Fruit fly (Drosophila melanogaster) whole organism, embryonic: ENCODE data around the gene CG45428.

Experiments used
- Asciz ChIP-seq: fragments of 200-800 bp; sonication (Bioruptor generic); optimal IDR thresholded peaks from 2 replicates; lab custom pipeline; 2017; ENCODE audit warnings: missing biosample characterization, mild to moderate bottlenecking, missing genetic modification characterization, missing genetic modification reagents
- BEAF-32 ChIP-seq: fragments of 200-800 bp; sonication (Bioruptor generic); optimal IDR thresholded peaks from 3 replicates; lab custom pipeline; 2017; ENCODE audit warnings: missing biosample characterization, missing genetic modification characterization, mild to moderate bottlenecking, moderate library complexity, missing genetic modification reagents
- CG10431 ChIP-seq: fragments of 200-800 bp; sonication (Bioruptor generic); optimal IDR thresholded peaks from 3 replicates; lab custom pipeline; 2018; ENCODE audit warnings: missing biosample characterization, mild to moderate bottlenecking, missing genetic modification characterization
- CG12299 ChIP-seq: fragments of 200-800 bp; sonication (Bioruptor generic); optimal IDR thresholded peaks from 2 replicates; lab custom pipeline; 2018; ENCODE audit warnings: missing biosample characterization, mild to moderate bottlenecking, missing genetic modification characterization
- CG1233 ChIP-seq: fragments of 200-800 bp; sonication (Bioruptor generic); optimal IDR thresholded peaks from 4 replicates; lab custom pipeline; 2018; ENCODE audit warnings: missing biosample characterization, mild to moderate bottlenecking, missing genetic modification characterization
- CG15479 ChIP-seq: fragments of 200-800 bp; sonication (Bioruptor generic); optimal IDR thresholded peaks from 3 replicates; lab custom pipeline; 2019; ENCODE audit warnings: missing biosample characterization, mild to moderate bottlenecking, missing genetic modification characterization, moderate library complexity
- CG15696 ChIP-seq: fragments of 200-800 bp; sonication (Bioruptor generic); optimal IDR thresholded peaks from 2 replicates; lab custom pipeline; 2019; ENCODE audit warnings: missing biosample characterization, mild to moderate bottlenecking, missing genetic modification characterization, moderate library complexity
- CG1647 ChIP-seq: fragments of 200-800 bp; sonication (Bioruptor generic); optimal IDR thresholded peaks from 3 replicates; lab custom pipeline; 2016; ENCODE audit warnings: missing biosample characterization, missing genetic modification characterization
- CG16779 ChIP-seq: fragments of 200-800 bp; sonication (Bioruptor generic); IDR thresholded peaks from 2 replicates; pipeline ENCODE4 v1.3.6; 2022; ENCODE audit warnings: missing biosample characterization, missing genetic modification characterization
- CG31388 ChIP-seq: fragments of 200-800 bp; sonication (Bioruptor generic); optimal IDR thresholded peaks from 2 replicates; lab custom pipeline; 2016; ENCODE audit warnings: missing biosample characterization, missing genetic modification characterization
- CG4707 ChIP-seq: fragments of 200-800 bp; sonication (Bioruptor generic); optimal IDR thresholded peaks from 2 replicates; lab custom pipeline; 2018; ENCODE audit warnings: missing biosample characterization, mild to moderate bottlenecking, missing genetic modification characterization, moderate library complexity
- CG4854 ChIP-seq: fragments of 200-800 bp; sonication (Bioruptor generic); optimal IDR thresholded peaks from 2 replicates; lab custom pipeline; 2016; ENCODE audit warnings: missing biosample characterization, missing genetic modification characterization, inconsistent platforms
- CG5245 ChIP-seq: fragments of 200-800 bp; sonication (Bioruptor generic); optimal IDR thresholded peaks from 3 replicates; lab custom pipeline; 2016; ENCODE audit warnings: missing biosample characterization, missing genetic modification characterization
- CG6654 ChIP-seq: fragments of 200-800 bp; sonication (Bioruptor generic); optimal IDR thresholded peaks from 2 replicates; lab custom pipeline; 2017; ENCODE audit warnings: missing biosample characterization, mild to moderate bottlenecking, missing genetic modification characterization
- CG7372 ChIP-seq: fragments of 200-800 bp; sonication (Bioruptor generic); IDR thresholded peaks from 2 replicates; pipeline ENCODE4 v1.3.6; 2022; ENCODE audit warnings: missing biosample characterization, missing genetic modification characterization
- CG8359 ChIP-seq: fragments of 200-800 bp; sonication (Bioruptor generic); optimal IDR thresholded peaks from 2 replicates; lab custom pipeline; 2017; ENCODE audit warnings: missing biosample characterization, mild to moderate bottlenecking, missing genetic modification characterization, borderline replicate concordance
- CG9437 ChIP-seq: fragments of 200-800 bp; sonication (Bioruptor generic); optimal IDR thresholded peaks from 2 replicates; lab custom pipeline; 2018; ENCODE audit warnings: missing biosample characterization, mild to moderate bottlenecking, missing genetic modification characterization
- CG9609 ChIP-seq: fragments of 200-800 bp; sonication (Bioruptor generic); optimal IDR thresholded peaks from 3 replicates; lab custom pipeline; 2016; ENCODE audit warnings: missing biosample characterization, missing genetic modification characterization
- CG9727 ChIP-seq: fragments of 200-800 bp; sonication (Bioruptor generic); optimal IDR thresholded peaks from 3 replicates; lab custom pipeline; 2017; ENCODE audit warnings: missing biosample characterization, mild to moderate bottlenecking, missing genetic modification characterization
- CG9876 ChIP-seq: fragments of 200-800 bp; sonication (Bioruptor generic); optimal IDR thresholded peaks from 2 replicates; lab custom pipeline; 2016; ENCODE audit warnings: missing biosample characterization, missing genetic modification characterization
- Camta ChIP-seq: fragments of 200-800 bp; sonication (Bioruptor generic); optimal IDR thresholded peaks from 2 replicates; lab custom pipeline; 2016; ENCODE audit warnings: missing biosample characterization, missing genetic modification characterization
- CkIIα-i1 ChIP-seq: fragments of 200-800 bp; sonication (Bioruptor generic); IDR thresholded peaks from 2 replicates; pipeline ENCODE4 v1.3.6; 2022; ENCODE audit warnings: missing biosample characterization, missing genetic modification characterization
- Dbx ChIP-seq: fragments of 200-800 bp; sonication (Bioruptor generic); IDR thresholded peaks from 3 replicates; pipeline ENCODE4 v1.3.6; 2022; ENCODE audit warnings: missing biosample characterization, missing genetic modification characterization
- Dip2 ChIP-seq: fragments of 200-800 bp; sonication (Bioruptor generic); IDR thresholded peaks from 2 replicates; pipeline ENCODE4 v1.3.6; 2022; ENCODE audit warnings: missing biosample characterization, missing genetic modification characterization
- Eip74EF ChIP-seq, 2 experiments: fragments of 200-800 bp in 1 of 2; fragments of >200 bp in 1 of 2; sonication (Bioruptor generic) in 1 of 2; optimal IDR thresholded peaks; 2 replicates each; lab custom pipeline; 2017 to 2019; ENCODE audit warnings: missing biosample characterization in 2 of 2, missing genetic modification characterization in 2 of 2, mild to moderate bottlenecking in 1 of 2, moderate library complexity in 1 of 2
- HHEX ChIP-seq: fragments of 200-800 bp; sonication (Bioruptor generic); optimal IDR thresholded peaks from 3 replicates; lab custom pipeline; 2017; ENCODE audit warnings: missing biosample characterization, mild to moderate bottlenecking, missing genetic modification characterization, missing genetic modification reagents
- HLH54F ChIP-seq: fragments of 200-800 bp; sonication (Bioruptor generic); optimal IDR thresholded peaks from 3 replicates; lab custom pipeline; 2016; ENCODE audit warnings: missing biosample characterization, missing genetic modification characterization
- Jarid2 ChIP-seq: fragments of 200-800 bp; sonication (Bioruptor generic); optimal IDR thresholded peaks from 3 replicates; lab custom pipeline; 2017; ENCODE audit warnings: mild to moderate bottlenecking, missing biosample characterization, missing genetic modification reagents, missing genetic modification characterization
- Lhr ChIP-seq: fragments of 200-800 bp; sonication (Bioruptor generic); optimal IDR thresholded peaks from 3 replicates; lab custom pipeline; 2017; ENCODE audit warnings: mild to moderate bottlenecking, missing biosample characterization, missing genetic modification reagents, missing genetic modification characterization
- NC2β ChIP-seq: fragments of 200-800 bp; sonication (Bioruptor generic); optimal IDR thresholded peaks from 2 replicates; lab custom pipeline; 2016; ENCODE audit warnings: missing biosample characterization, missing genetic modification characterization
- Nf-YA ChIP-seq: fragments of 200-800 bp; sonication (Bioruptor generic); IDR thresholded peaks from 2 replicates; pipeline ENCODE4 v1.3.6; 2022; ENCODE audit warnings: missing biosample characterization, missing genetic modification characterization
- Nf-YB ChIP-seq: fragments of 200-800 bp; sonication (Bioruptor generic); optimal IDR thresholded peaks from 3 replicates; lab custom pipeline; 2019; ENCODE audit warnings: missing biosample characterization, mild to moderate bottlenecking, missing genetic modification characterization, moderate library complexity
- Nf-YC ChIP-seq: fragments of 200-800 bp; optimal IDR thresholded peaks from 3 replicates; lab custom pipeline; 2019; ENCODE audit warnings: missing biosample characterization, mild to moderate bottlenecking, missing genetic modification characterization, moderate library complexity
- Pdp1 ChIP-seq, 2 experiments: fragments of 200-800 bp; sonication (Bioruptor generic); optimal IDR thresholded peaks; 3 replicates each; lab custom pipeline; 2016; ENCODE audit warnings: missing biosample characterization in 2 of 2, missing genetic modification characterization in 2 of 2, mild to moderate bottlenecking in 1 of 2, moderate library complexity in 1 of 2
- Spps ChIP-seq: fragments of 200-800 bp; sonication (Bioruptor generic); optimal IDR thresholded peaks from 2 replicates; lab custom pipeline; 2018; ENCODE audit warnings: missing biosample characterization, mild to moderate bottlenecking, missing genetic modification characterization
- Taf1 ChIP-seq: fragments of 200-800 bp; sonication (Bioruptor generic); IDR thresholded peaks from 2 replicates; pipeline ENCODE4 v1.3.6; 2022; ENCODE audit warnings: missing biosample characterization, missing genetic modification characterization
- Xbp1 ChIP-seq: fragments of 200-800 bp; sonication (Bioruptor generic); optimal IDR thresholded peaks from 3 replicates; lab custom pipeline; 2016; ENCODE audit warnings: missing biosample characterization, mild to moderate bottlenecking, missing genetic modification characterization
- YL-1 ChIP-seq: fragments of 200-800 bp; sonication (Bioruptor generic); optimal IDR thresholded peaks from 3 replicates; lab custom pipeline; 2017; ENCODE audit warnings: missing biosample characterization, mild to moderate bottlenecking, missing genetic modification characterization
- bigmax ChIP-seq: fragments of 200-800 bp; sonication (Bioruptor generic); optimal IDR thresholded peaks from 2 replicates; lab custom pipeline; 2018; ENCODE audit warnings: missing biosample characterization, mild to moderate bottlenecking, missing genetic modification characterization
- crc ChIP-seq: fragments of 200-800 bp; sonication (Bioruptor generic); optimal IDR thresholded peaks from 2 replicates; lab custom pipeline; 2016; ENCODE audit warnings: missing biosample characterization, missing genetic modification characterization
- dmrt99B ChIP-seq: fragments of 200-800 bp; sonication (Bioruptor generic); optimal IDR thresholded peaks from 2 replicates; lab custom pipeline; 2018; ENCODE audit warnings: missing biosample characterization, mild to moderate bottlenecking, missing genetic modification characterization, moderate library complexity
- grn ChIP-seq: fragments of 200-800 bp; sonication (Bioruptor generic); optimal IDR thresholded peaks from 3 replicates; lab custom pipeline; 2017; ENCODE audit warnings: missing biosample characterization, missing genetic modification characterization
- gro ChIP-seq: fragments of 200-800 bp; sonication (Bioruptor generic); optimal IDR thresholded peaks from 2 replicates; lab custom pipeline; 2016; ENCODE audit warnings: missing biosample characterization, missing genetic modification characterization
- inv ChIP-seq: fragments of 200-800 bp; sonication (Bioruptor generic); IDR thresholded peaks from 2 replicates; pipeline ENCODE4 v1.3.6; 2022; ENCODE audit warnings: missing biosample characterization, missing genetic modification characterization; ENCODE audit not compliant: partially characterized antibody
- nmo ChIP-seq: fragments of 200-800 bp; sonication (Bioruptor generic); optimal IDR thresholded peaks from 2 replicates; lab custom pipeline; 2018; ENCODE audit warnings: missing biosample characterization, mild to moderate bottlenecking, missing genetic modification characterization, moderate library complexity
- ro ChIP-seq: fragments of 200-800 bp; sonication (Bioruptor generic); IDR thresholded peaks from 2 replicates; pipeline ENCODE4 v1.3.6; 2022; ENCODE audit warnings: missing biosample characterization, missing genetic modification characterization
- scrt ChIP-seq: fragments of 200-800 bp; sonication (Bioruptor generic); optimal IDR thresholded peaks from 2 replicates; lab custom pipeline; 2018; ENCODE audit warnings: missing biosample characterization, mild to moderate bottlenecking, missing genetic modification characterization, moderate library complexity
- sens-2 ChIP-seq: fragments of 200-800 bp; sonication (Bioruptor generic); IDR thresholded peaks from 2 replicates; pipeline ENCODE4 v1.3.6; 2022; ENCODE audit warnings: missing biosample characterization, missing genetic modification characterization
- seq ChIP-seq: fragments of 200-800 bp; sonication (Bioruptor generic); IDR thresholded peaks from 2 replicates; pipeline ENCODE4 v1.3.6; 2022; ENCODE audit warnings: missing biosample characterization, missing genetic modification characterization
- slou ChIP-seq: fragments of 200-800 bp; sonication (Bioruptor generic); optimal IDR thresholded peaks from 3 replicates; lab custom pipeline; 2016; ENCODE audit warnings: missing biosample characterization, missing genetic modification characterization
- tll ChIP-seq, 2 experiments: fragments of 200-800 bp in 1 of 2; fragments of >200 bp in 1 of 2; sonication (Bioruptor generic) in 1 of 2; optimal IDR thresholded peaks; 2 replicates each; lab custom pipeline; 2017 to 2019; ENCODE audit warnings: missing biosample characterization in 2 of 2, missing genetic modification characterization in 2 of 2, mild to moderate bottlenecking in 1 of 2, moderate library complexity in 1 of 2

Gene CG45428

DNA sequence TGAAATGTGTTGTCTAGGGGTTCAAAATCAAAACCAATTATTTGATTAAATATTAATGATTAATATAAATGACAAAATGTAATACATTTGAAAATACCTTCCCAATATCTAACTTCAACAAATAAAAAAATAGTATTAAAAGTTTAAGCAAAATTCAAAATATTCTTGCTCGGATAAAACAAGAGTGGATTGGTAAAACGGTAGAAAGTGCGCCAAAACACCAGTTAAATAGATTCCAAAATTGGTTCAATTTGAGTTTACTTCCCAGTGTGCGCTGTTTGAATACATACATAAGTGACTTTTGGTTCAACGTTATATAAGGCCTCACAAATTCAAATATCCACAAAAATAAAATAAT is 28.2 kb upstream of the CG45428 start (continued):
- TF ChIP-seq CG15479 (no peak), CG9727 (GFP tag; lab: Kevin White, UChicago) (peak; percentile 21), Lhr (no peak), CG9609 (GFP tag; lab: Kevin White, UChicago) (no peak), CG6654 (GFP tag; lab: Kevin White, UChicago) (no peak), bigmax (GFP tag; lab: Kevin White, UChicago) (no peak), gro (no peak), HHEX (GFP tag; lab: Kevin White, UChicago) (peak; percentile 68), tll (GFP tag; optimal IDR thresholded peaks at IDR 0.05; lab: Kevin White, UChicago) (no peak), crc (GFP tag; lab: Kevin White, UChicago) (no peak), CG16779 (GFP tag; lab: Robert Waterston, UW) (no peak), CG12299 (tag; lab: Kevin White, UChicago) (peak; percentile 58), CG15696 (tag; lab: Kevin White, UChicago) (peak; percentile 23), CG7372 (peak; percentile 55), HLH54F (peak; percentile 3), CG1233 (peak; percentile 23), CG9876 (GFP tag; lab: Kevin White, UChicago) (no peak), scrt (peak; percentile 34), dmrt99B (peak; percentile 90), CG5245 (GFP tag; lab: Kevin White, UChicago) (peak; percentile 35), CG1647 (GFP tag; lab: Kevin White, UChicago) (peak; percentile 26), CG4854 (GFP tag; lab: Kevin White, UChicago) (peak; percentile 21), Nf-YC (tag; lab: Kevin White, UChicago) (peak; percentile 61), Camta (GFP tag; lab: Kevin White, UChicago) (no peak), ro (GFP tag; lab: Robert Waterston, UW) (no peak), BEAF-32 (GFP tag; lab: Kevin White, UChicago) (no peak), CG10431 (GFP tag; lab: Kevin White, UChicago) (no peak), nmo (GFP tag; lab: Kevin White, UChicago) (peak; percentile 78), Nf-YA (no peak), seq (GFP tag; lab: Robert Waterston, UW) (peak; percentile 69), CG4707 (GFP tag; lab: Kevin White, UChicago) (peak; percentile 30), Eip74EF (GFP tag; optimal IDR thresholded peaks at IDR 0.05; lab: Kevin White, UChicago) (peak in 1 of 2 experiments; percentile 71), Spps (tag; lab: Kevin White, UChicago) (no peak), grn (GFP tag; lab: Kevin White, UChicago) (no peak), Nf-YB (GFP tag; lab: Kevin White, UChicago) (peak; percentile 57), Asciz (peak; percentile 68), CG9437 (GFP tag; lab: Kevin White, UChicago) (peak; percentile 65), CG8359 (GFP tag; lab: Kevin White, UChicago) (no peak), sens-2 (GFP tag; lab: Robert Waterston, UW) (no peak), YL-1 (no peak), slou (GFP tag; lab: Kevin White, UChicago) (peak; percentile 21), Dip2 (no peak), Dbx (GFP tag; lab: Robert Waterston, UW) (peak; percentile 51; the same call in 1 of the 3 replicates), NC2β (GFP tag; lab: Kevin White, UChicago) (no peak), Pdp1 (GFP tag; optimal IDR thresholded peaks at IDR 0.05; lab: Kevin White, UChicago) (peak; percentile 31 to 78), Jarid2 (GFP tag; lab: Kevin White, UChicago) (no peak), Taf1 (GFP tag; lab: Robert Waterston, UW) (no peak), CkIIα-i1 (GFP tag; lab: Robert Waterston, UW) (no peak), Xbp1 (GFP tag; lab: Kevin White, UChicago) (peak; percentile 60), CG31388 (GFP tag; lab: Kevin White, UChicago) (no peak), inv (GFP tag; lab: Robert Waterston, UW) (no peak)
